Worm (Caenorhabditis elegans): ENCODE results near the gene gln-5.

Gene gln-5

DNA sequence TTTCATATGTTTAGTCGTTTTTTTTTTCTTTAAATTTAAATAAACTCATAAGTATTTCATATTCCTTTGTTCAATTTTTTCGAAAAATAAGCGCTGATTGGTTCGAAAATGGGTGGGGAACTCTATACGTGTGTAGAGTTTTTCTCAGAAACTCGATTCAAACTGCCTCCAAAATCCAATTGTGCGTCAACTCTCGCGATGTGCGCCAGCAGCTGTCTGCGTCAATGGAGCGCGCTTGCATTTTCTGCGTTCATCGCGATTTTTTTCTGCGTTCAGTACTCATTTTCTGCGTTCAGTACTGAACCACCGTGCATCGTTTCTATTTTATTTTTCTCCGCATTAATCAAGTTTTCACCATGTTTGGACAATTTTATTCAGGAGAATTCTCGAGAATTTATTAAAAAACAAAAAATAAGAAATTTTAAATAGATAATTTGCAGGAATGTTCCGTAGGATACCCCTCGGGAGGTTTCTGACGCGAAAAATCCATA is 23.7 kb downstream of the gln-5 start, which contains the start of gene eelo-2 (continued):
- peak; percentile 6 for TF ChIP-seq ttx-3 (tag; optimal IDR thresholded peaks at IDR 0.05)
- TF ChIP-seq ets-4 (tag; optimal IDR thresholded peaks at IDR 0.05): peak; percentile 69
- TF ChIP-seq F13H6.1 (tag; optimal IDR thresholded peaks at IDR 0.05): peak; percentile 35
- TF ChIP-seq dmd-4 (tag; optimal IDR thresholded peaks at IDR 0.05; ENCODE audit: borderline replicate concordance): peak; percentile 45
- TF ChIP-seq ceh-6 (GFP tag; optimal IDR thresholded peaks at IDR 0.05): peak; percentile 53
- TF ChIP-seq eyg-1 (tag; optimal IDR thresholded peaks at IDR 0.05): no peak
- TF ChIP-seq ahr-1 (tag; optimal IDR thresholded peaks at IDR 0.05): peak; percentile 2
- TF ChIP-seq nhr-232 (tag; optimal IDR thresholded peaks at IDR 0.05): no peak
- TF ChIP-seq hlh-6 (tag; optimal IDR thresholded peaks at IDR 0.05): no peak
- TF ChIP-seq odd-2 (tag; optimal IDR thresholded peaks at IDR 0.05): no peak
- TF ChIP-seq ceh-31 (tag; optimal IDR thresholded peaks at IDR 0.05): peak; percentile 86
- TF ChIP-seq fax-1 (tag; optimal IDR thresholded peaks at IDR 0.05): no peak
- peak; percentile 87 for TF ChIP-seq tbx-2 (tag; optimal IDR thresholded peaks at IDR 0.05)
- peak; percentile 46 for TF ChIP-seq sdc-2 (tag; optimal IDR thresholded peaks at IDR 0.05)
- TF ChIP-seq unc-42 (tag; optimal IDR thresholded peaks at IDR 0.05): peak; percentile 89
- peak; percentile 9 for TF ChIP-seq fkh-6 (tag; optimal IDR thresholded peaks at IDR 0.05)
- peak; percentile 6 for TF ChIP-seq ceh-19 (GFP tag; optimal IDR thresholded peaks at IDR 0.05)
- peak; percentile 33 for TF ChIP-seq madf-2 (tag; optimal IDR thresholded peaks at IDR 0.05)
- TF ChIP-seq ama-1 (optimal IDR thresholded peaks at IDR 0.05): no peak
- TF ChIP-seq unc-3 (GFP tag; conservative IDR thresholded peaks at IDR 0.05): peak; percentile 37; the same call in 1 of the 2 replicates
- peak; percentile 30 for TF ChIP-seq unc-3 (tag; optimal IDR thresholded peaks at IDR 0.05)
- TF ChIP-seq lim-6 (tag; optimal IDR thresholded peaks at IDR 0.05): peak; percentile 47
- peak; percentile 99 for TF ChIP-seq ceh-30 (tag; optimal IDR thresholded peaks at IDR 0.05)
- peak; percentile 46 for TF ChIP-seq C08G9.2 (tag; optimal IDR thresholded peaks at IDR 0.05)
- TF ChIP-seq hlh-8 (tag; optimal IDR thresholded peaks at IDR 0.05): peak; percentile 20
- peak; percentile 68 for TF ChIP-seq rnt-1 (tag; optimal IDR thresholded peaks at IDR 0.05)

ce11 chrIV:17248538-17248937 is 24.9 kb downstream of the gln-5 start:
- no peak for TF ChIP-seq K09A11.1 (tag; optimal IDR thresholded peaks at IDR 0.05; ENCODE audit: insufficient read depth)
- no peak for TF ChIP-seq T23F11.4 (GFP tag; optimal IDR thresholded peaks at IDR 0.05)
- TF ChIP-seq ceh-22 (tag; optimal IDR thresholded peaks at IDR 0.05): no peak
- no peak for TF ChIP-seq ceh-30 (tag; optimal IDR thresholded peaks at IDR 0.05)
- TF ChIP-seq ceh-45 (GFP tag; IDR thresholded peaks at IDR 0.05): no peak

DNA sequence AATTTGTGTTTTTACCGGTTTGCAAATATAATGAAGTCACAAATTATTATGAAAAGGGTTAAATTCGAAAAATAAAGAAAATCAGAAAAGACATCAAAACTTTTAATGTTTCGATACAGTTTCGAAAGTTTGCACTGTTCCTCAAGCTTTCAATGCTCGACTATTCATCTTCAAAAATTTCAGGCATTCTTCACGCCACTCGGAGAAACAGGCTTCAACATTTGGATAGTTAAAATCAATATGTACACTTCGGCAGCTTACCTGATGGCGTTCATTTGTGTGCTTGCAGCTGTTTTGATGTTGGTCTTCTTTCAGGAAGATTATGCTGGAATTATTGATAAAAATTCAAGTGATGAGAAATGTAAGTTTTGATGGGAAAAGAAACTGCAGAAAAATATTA is 26.3 kb downstream of the gln-5 start:
- TF ChIP-seq ceh-24 (tag; optimal IDR thresholded peaks at IDR 0.05) (no peak), lim-6 (tag; optimal IDR thresholded peaks at IDR 0.05) (no peak), unc-42 (tag; optimal IDR thresholded peaks at IDR 0.05) (no peak), unc-3 (GFP tag; conservative IDR thresholded peaks at IDR 0.05) (no peak), unc-3 (tag; optimal IDR thresholded peaks at IDR 0.05) (no peak), hlh-13 (GFP tag; optimal IDR thresholded peaks at IDR 0.05) (no peak), ceh-31 (tag; optimal IDR thresholded peaks at IDR 0.05) (no peak), odd-2 (tag; optimal IDR thresholded peaks at IDR 0.05) (no peak), ceh-48 (tag; optimal IDR thresholded peaks at IDR 0.05) (no peak), dmd-4 (tag; optimal IDR thresholded peaks at IDR 0.05; ENCODE audit: borderline replicate concordance) (no peak), hlh-30 (tag; optimal IDR thresholded peaks at IDR 0.05; ENCODE audit: insufficient read depth) (no peak), ama-1 (optimal IDR thresholded peaks at IDR 0.05) (no peak), ets-4 (tag; optimal IDR thresholded peaks at IDR 0.05) (no peak), ref-2 (tag; optimal IDR thresholded peaks at IDR 0.05) (no peak), hlh-6 (tag; optimal IDR thresholded peaks at IDR 0.05) (no peak), pros-1 (tag; optimal IDR thresholded peaks at IDR 0.05) (no peak), Y22D7AL.16 (tag; optimal IDR thresholded peaks at IDR 0.05) (no peak)

DNA sequence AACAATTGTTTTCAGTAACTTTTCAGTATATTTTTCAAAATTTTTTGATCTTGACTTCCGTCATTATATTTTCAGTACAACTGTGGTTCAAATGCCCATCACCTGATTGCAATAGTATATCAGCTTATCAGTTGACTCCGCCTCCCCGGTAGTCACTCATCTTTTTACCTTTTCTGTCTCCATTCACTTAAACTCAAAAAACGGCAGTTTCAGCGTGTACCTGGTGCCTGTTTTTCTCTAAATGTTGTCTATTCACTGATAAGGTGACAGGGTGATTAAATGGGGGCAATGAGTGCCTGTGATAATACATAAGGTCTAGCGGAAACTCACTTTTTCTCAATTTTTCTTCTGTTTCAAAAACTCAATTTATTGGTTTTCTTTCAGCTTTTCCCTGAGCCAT is 28.3 kb downstream of the gln-5 start, which contains the start of gene ZK550.2:
Gene ZK550.2, plus strand, starts transcription at position 385 of the 400 bp plus-strand sequence.
- TF ChIP-seq ceh-19 (GFP tag; optimal IDR thresholded peaks at IDR 0.05) (no peak), C38D4.7 (GFP tag; optimal IDR thresholded peaks at IDR 0.05) (no peak), elt-2 (tag; optimal IDR thresholded peaks at IDR 0.05) (peak; percentile 85), T23F11.4 (GFP tag; optimal IDR thresholded peaks at IDR 0.05) (no peak), eyg-1 (tag; optimal IDR thresholded peaks at IDR 0.05) (no peak), gmeb-2 (tag; optimal IDR thresholded peaks at IDR 0.05) (no peak), ttx-3 (tag; optimal IDR thresholded peaks at IDR 0.05) (no peak), unc-42 (tag; optimal IDR thresholded peaks at IDR 0.05) (no peak), fkh-10 (GFP tag; optimal IDR thresholded peaks at IDR 0.05) (no peak), sdc-2 (tag; optimal IDR thresholded peaks at IDR 0.05) (no peak), ceh-45 (GFP tag; IDR thresholded peaks at IDR 0.05) (no peak), lin-11 (tag; optimal IDR thresholded peaks at IDR 0.05) (no peak), ceh-48 (tag; optimal IDR thresholded peaks at IDR 0.05) (no peak), ceh-22 (tag; optimal IDR thresholded peaks at IDR 0.05) (no peak), ceh-6 (GFP tag; optimal IDR thresholded peaks at IDR 0.05) (no peak), pqm-1 (tag; optimal IDR thresholded peaks at IDR 0.05) (peak; percentile 54), npax-4 (tag; optimal IDR thresholded peaks at IDR 0.05) (no peak)

Measured in whole organism, late embryonic.